In the genomic region with DNA sequence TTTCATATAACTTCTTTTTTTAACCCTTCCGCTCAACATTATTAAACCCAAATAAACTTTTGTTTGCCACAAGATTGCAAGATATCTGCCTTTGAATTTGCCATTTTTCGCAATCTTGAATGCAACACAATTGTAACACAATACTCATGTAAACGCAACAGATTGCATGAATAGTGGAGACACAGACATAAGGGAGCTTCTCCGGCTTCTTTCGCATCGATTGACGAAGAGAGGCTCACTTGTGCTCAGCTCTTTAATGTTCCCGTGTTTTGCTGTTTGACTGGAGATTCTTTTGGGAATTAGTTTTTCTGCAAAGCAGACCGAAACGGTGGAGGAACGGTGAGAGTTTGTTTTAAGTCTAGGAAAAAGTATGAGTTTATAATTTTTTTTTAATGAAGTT, we compare ENCODE assay signal across 3 worm cellular contexts.
TF ChIP-seq lines count a peak whose summit lies in the region.

A gene (plus strand): TSS at position 215 of the 400 bp plus-strand sequence.

TF ChIP-seq in whole organism, L1 larva, 84 proteins besides CTCF, POLR2A, EP300 and RAD21 (continued from another document):
- peak; percentile 5 for TF ChIP-seq mep-1 (tag; optimal IDR thresholded peaks at IDR 0.05; lab: Kevin White, UChicago)
- peak; percentile 3 for TF ChIP-seq snu-23 (GFP tag; optimal IDR thresholded peaks at IDR 0.05; lab: Kevin White, UChicago)
TF ChIP-seq in whole organism, L1 larva: peak in this region for 7.

TF ChIP-seq in whole organism, L3 larva, 47 proteins besides CTCF, POLR2A, EP300 and RAD21 (continued from another document):
- TF ChIP-seq nfya-1 (tag; optimal IDR thresholded peaks at IDR 0.05; lab: Kevin White, UChicago; ENCODE audit: insufficient read depth) (peak; percentile 51), lin-39 (tag; optimal IDR thresholded peaks at IDR 0.05; lab: Kevin White, UChicago) (peak; percentile 65), ceh-16 (tag; optimal IDR thresholded peaks at IDR 0.05; lab: Kevin White, UChicago) (no peak)

TF ChIP-seq in whole organism, late embryonic, 69 proteins besides CTCF, POLR2A, EP300 and RAD21 (continued from another document):
- TF ChIP-seq dmd-4 (tag; optimal IDR thresholded peaks at IDR 0.05; lab: Kevin White, UChicago; ENCODE audit: borderline replicate concordance) (no peak), hlh-13 (GFP tag; optimal IDR thresholded peaks at IDR 0.05; lab: Kevin White, UChicago) (no peak), hlh-30 (tag; optimal IDR thresholded peaks at IDR 0.05; lab: Kevin White, UChicago; ENCODE audit: insufficient read depth) (no peak), ztf-16 (tag; optimal IDR thresholded peaks at IDR 0.05; lab: Kevin White, UChicago) (no peak), ref-2 (tag; optimal IDR thresholded peaks at IDR 0.05; lab: Kevin White, UChicago) (no peak), hlh-15 (tag; optimal IDR thresholded peaks at IDR 0.05; lab: Kevin White, UChicago) (no peak), ceh-34 (tag; optimal IDR thresholded peaks at IDR 0.05; lab: Kevin White, UChicago) (peak; percentile 85), mec-3 (tag; optimal IDR thresholded peaks at IDR 0.05; lab: Kevin White, UChicago; ENCODE audit: borderline replicate concordance) (no peak), T23F11.4 (GFP tag; optimal IDR thresholded peaks at IDR 0.05; lab: Kevin White, UChicago) (no peak)
